Fruit fly (Drosophila melanogaster) whole organism, pupa: ENCODE data around the gene rho-5.

Source experiments
- CG10348 ChIP-seq: fragments of 200-800 bp; sonication (Bioruptor generic); IDR thresholded peaks from 2 replicates; pipeline ENCODE4 v1.3.6; 2022; ENCODE audit warnings: missing biosample characterization, missing genetic modification characterization
- CG12605 ChIP-seq: fragments of 200-800 bp; sonication (Bioruptor generic); IDR thresholded peaks from 2 replicates; pipeline ENCODE4 v1.3.6; 2022; ENCODE audit warnings: missing biosample characterization, missing genetic modification characterization
- CG13204 ChIP-seq: fragments of 200-800 bp; sonication (Bioruptor generic); optimal IDR thresholded peaks from 2 replicates; lab custom pipeline; 2018; ENCODE audit warnings: missing biosample characterization, mild to moderate bottlenecking, missing genetic modification characterization, moderate library complexity
- CG14655 ChIP-seq: fragments of 200-800 bp; sonication (Bioruptor generic); optimal IDR thresholded peaks from 3 replicates; lab custom pipeline; 2017; ENCODE audit warnings: mild to moderate bottlenecking, missing biosample characterization, missing genetic modification reagents, missing genetic modification characterization
- CG15710 ChIP-seq: fragments of 200-800 bp; sonication (Bioruptor generic); optimal IDR thresholded peaks from 2 replicates; lab custom pipeline; 2018; ENCODE audit warnings: missing biosample characterization, mild to moderate bottlenecking, missing genetic modification characterization, moderate library complexity
- CG17806 ChIP-seq: fragments of 200-800 bp; sonication (Bioruptor generic); optimal IDR thresholded peaks from 2 replicates; lab custom pipeline; 2018; ENCODE audit warnings: missing biosample characterization, mild to moderate bottlenecking, missing genetic modification characterization, moderate library complexity
- CG32121 ChIP-seq: fragments of 200-800 bp; sonication (Bioruptor generic); IDR thresholded peaks from 2 replicates; pipeline ENCODE4 v1.3.6; 2022; ENCODE audit warnings: missing biosample characterization, missing genetic modification characterization
- CG34367 ChIP-seq: fragments of 200-800 bp; sonication (Bioruptor generic); optimal IDR thresholded peaks from 2 replicates; lab custom pipeline; 2018; ENCODE audit warnings: missing biosample characterization, mild to moderate bottlenecking, missing genetic modification characterization
- CG4496 ChIP-seq: fragments of 200-800 bp; sonication (Bioruptor generic); IDR thresholded peaks from 3 replicates; pipeline ENCODE4 v1.3.6; 2022; ENCODE audit warnings: missing biosample characterization, missing genetic modification characterization
- CG8159 ChIP-seq: fragments of 200-800 bp; sonication (Bioruptor generic); optimal IDR thresholded peaks from 3 replicates; lab custom pipeline; 2018; ENCODE audit warnings: missing biosample characterization, mild to moderate bottlenecking, missing genetic modification characterization, moderate library complexity
- CG8301 ChIP-seq: fragments of 200-800 bp; sonication (Bioruptor generic); optimal IDR thresholded peaks from 2 replicates; lab custom pipeline; 2018; ENCODE audit warnings: missing biosample characterization, mild to moderate bottlenecking, missing genetic modification characterization
- CG9948 ChIP-seq: fragments of 200-800 bp; sonication (Bioruptor generic); optimal IDR thresholded peaks from 2 replicates; lab custom pipeline; 2018; ENCODE audit warnings: missing biosample characterization, mild to moderate bottlenecking, missing genetic modification characterization, moderate library complexity
- D1 ChIP-seq: fragments of 200-800 bp; sonication (Bioruptor generic); optimal IDR thresholded peaks from 2 replicates; lab custom pipeline; 2018; ENCODE audit warnings: missing biosample characterization, mild to moderate bottlenecking, missing genetic modification characterization, moderate library complexity
- EcR ChIP-seq: fragments of 200-800 bp; sonication (Bioruptor generic); optimal IDR thresholded peaks from 3 replicates; lab custom pipeline; 2019; ENCODE audit warnings: missing biosample characterization, missing genetic modification characterization, mild to moderate bottlenecking, moderate library complexity, missing genetic modification reagents
- Ets98B ChIP-seq: fragments of 200-800 bp; sonication (Bioruptor generic); IDR thresholded peaks from 2 replicates; pipeline ENCODE4 v1.3.6; 2022; ENCODE audit warnings: missing biosample characterization, missing genetic modification characterization
- Pif1A ChIP-seq: fragments of 200-800 bp; sonication (Bioruptor generic); optimal IDR thresholded peaks from 3 replicates; lab custom pipeline; 2016; ENCODE audit warnings: missing biosample characterization, missing genetic modification characterization
- Pif1B ChIP-seq: fragments of 200-800 bp; sonication (Bioruptor generic); optimal IDR thresholded peaks from 3 replicates; lab custom pipeline; 2016; ENCODE audit warnings: missing biosample characterization, missing genetic modification characterization
- Snoo ChIP-seq: fragments of 200-800 bp; sonication (Bioruptor generic); optimal IDR thresholded peaks from 3 replicates; lab custom pipeline; 2017; ENCODE audit warnings: missing biosample characterization, mild to moderate bottlenecking, missing genetic modification characterization, inconsistent platforms
- fd96Ca ChIP-seq: fragments of 200-800 bp; sonication (Bioruptor generic); IDR thresholded peaks from 3 replicates; pipeline ENCODE4 v1.3.6; 2022; ENCODE audit warnings: missing biosample characterization, missing genetic modification characterization
- gl ChIP-seq: fragments of 200-800 bp; sonication (Bioruptor generic); optimal IDR thresholded peaks from 2 replicates; lab custom pipeline; 2018; ENCODE audit warnings: missing biosample characterization, mild to moderate bottlenecking, missing genetic modification characterization
- rn ChIP-seq: fragments of 200-800 bp; sonication (Bioruptor generic); IDR thresholded peaks from 2 replicates; pipeline ENCODE4 v1.3.6; 2022; ENCODE audit warnings: missing biosample characterization, missing genetic modification characterization

Gene rho-5

dm6 chr2L:10381890-10382450, 8.3 kb upstream of the rho-5 start, which contains the start of gene CG5096:
TSS of gene CG5096 (plus strand) at chr2L:10382263.
- TF ChIP-seq CG12605 (no peak), CG14655 (GFP tag; lab: Kevin White, UChicago) (no peak), fd96Ca (GFP tag; lab: Robert Waterston, UW) (no peak), CG17806 (tag; lab: Kevin White, UChicago) (peak; percentile 60), CG8159 (tag; lab: Kevin White, UChicago) (no peak), Pif1A (GFP tag; lab: Kevin White, UChicago) (no peak), CG13204 (GFP tag; lab: Kevin White, UChicago) (no peak), CG32121 (GFP tag; lab: Robert Waterston, UW) (peak; percentile 41; the same call in 1 of the 2 replicates), Snoo (tag; lab: Kevin White, UChicago) (peak; percentile 54), D1 (no peak), gl (tag; lab: Kevin White, UChicago) (no peak), Pif1B (GFP tag; lab: Kevin White, UChicago) (no peak), CG10348 (GFP tag; lab: Robert Waterston, UW) (no peak), CG9948 (tag; lab: Kevin White, UChicago) (peak; percentile 32), rn (GFP tag; lab: Robert Waterston, UW) (no peak), CG15710 (tag; lab: Kevin White, UChicago) (peak; percentile 53), EcR (GFP tag; lab: Kevin White, UChicago) (no peak), CG4496 (GFP tag; lab: Robert Waterston, UW) (peak; percentile 72), CG8301 (tag; lab: Kevin White, UChicago) (no peak), Ets98B (peak; percentile 37), CG34367 (tag; lab: Kevin White, UChicago) (peak; percentile 3)

dm6 chr2L:10379865-10380264, 6.2 kb upstream of the rho-5 start, which contains the start of gene gny:
TSS of gene gny (plus strand) at chr2L:10380103.
- TF ChIP-seq CG34367 (tag; lab: Kevin White, UChicago) (no peak), CG10348 (GFP tag; lab: Robert Waterston, UW) (no peak), Pif1A (GFP tag; lab: Kevin White, UChicago) (no peak), CG12605 (no peak), Snoo (tag; lab: Kevin White, UChicago) (no peak), CG9948 (tag; lab: Kevin White, UChicago) (no peak), CG4496 (GFP tag; lab: Robert Waterston, UW) (no peak), EcR (GFP tag; lab: Kevin White, UChicago) (no peak), Pif1B (GFP tag; lab: Kevin White, UChicago) (no peak), CG32121 (GFP tag; lab: Robert Waterston, UW) (no peak), CG8159 (tag; lab: Kevin White, UChicago) (no peak), Ets98B (no peak), gl (tag; lab: Kevin White, UChicago) (no peak), D1 (no peak), CG14655 (GFP tag; lab: Kevin White, UChicago) (no peak), CG15710 (tag; lab: Kevin White, UChicago) (no peak), CG13204 (GFP tag; lab: Kevin White, UChicago) (no peak), CG17806 (tag; lab: Kevin White, UChicago) (no peak), fd96Ca (GFP tag; lab: Robert Waterston, UW) (no peak)

dm6 chr2L:10378631-10379030, 4.9 kb upstream of the rho-5 start:
- no peak for TF ChIP-seq Pif1B (GFP tag; lab: Kevin White, UChicago)
- TF ChIP-seq CG13204 (GFP tag; lab: Kevin White, UChicago) = no peak
- no peak for TF ChIP-seq CG34367 (tag; lab: Kevin White, UChicago)
- TF ChIP-seq Pif1A (GFP tag; lab: Kevin White, UChicago) = no peak
- no peak for TF ChIP-seq rn (GFP tag; lab: Robert Waterston, UW)
- no peak for TF ChIP-seq CG4496 (GFP tag; lab: Robert Waterston, UW)
- TF ChIP-seq EcR (GFP tag; lab: Kevin White, UChicago) = no peak
- TF ChIP-seq Snoo (tag; lab: Kevin White, UChicago) = no peak
- no peak for TF ChIP-seq CG8159 (tag; lab: Kevin White, UChicago)
- TF ChIP-seq D1 = no peak
- TF ChIP-seq fd96Ca (GFP tag; lab: Robert Waterston, UW) = no peak
- no peak for TF ChIP-seq CG32121 (GFP tag; lab: Robert Waterston, UW)
- TF ChIP-seq CG17806 (tag; lab: Kevin White, UChicago) = no peak
- TF ChIP-seq gl (tag; lab: Kevin White, UChicago) = no peak
- TF ChIP-seq Ets98B = no peak
- no peak for TF ChIP-seq CG10348 (GFP tag; lab: Robert Waterston, UW)
- no peak for TF ChIP-seq CG12605
- TF ChIP-seq CG14655 (GFP tag; lab: Kevin White, UChicago) = no peak

- TF ChIP-seq CG12605 = no peak
- no peak for TF ChIP-seq Snoo (tag; lab: Kevin White, UChicago)
- TF ChIP-seq CG17806 (tag; lab: Kevin White, UChicago) = no peak
- TF ChIP-seq CG9948 (tag; lab: Kevin White, UChicago) = no peak
- no peak for TF ChIP-seq EcR (GFP tag; lab: Kevin White, UChicago)
- no peak for TF ChIP-seq CG32121 (GFP tag; lab: Robert Waterston, UW)
- no peak for TF ChIP-seq CG34367 (tag; lab: Kevin White, UChicago)
- no peak for TF ChIP-seq Pif1A (GFP tag; lab: Kevin White, UChicago)
- no peak for TF ChIP-seq fd96Ca (GFP tag; lab: Robert Waterston, UW)
- no peak for TF ChIP-seq gl (tag; lab: Kevin White, UChicago)
- no peak for TF ChIP-seq CG15710 (tag; lab: Kevin White, UChicago)
These were observed 2.6 kb upstream of the rho-5 start for dm6 chr2L:10376276-10376675.
